Fruit fly (Drosophila melanogaster) whole organism, wandering third instar larva: ENCODE results near the gene Gyc89Db.

Experiments used
- Abd-B ChIP-seq: fragments of >200 bp; optimal IDR thresholded peaks from 2 replicates; lab custom pipeline; 2017; ENCODE audit warnings: missing biosample characterization, missing genetic modification characterization
- Hr78 ChIP-seq: fragments of >200 bp; optimal IDR thresholded peaks from 2 replicates; lab custom pipeline; 2017; ENCODE audit warnings: missing biosample characterization, missing genetic modification characterization
- Myc ChIP-seq: fragments of >200 bp; optimal IDR thresholded peaks from 2 replicates; lab custom pipeline; 2017
- br ChIP-seq: fragments of 200-800 bp; sonication (Bioruptor generic); optimal IDR thresholded peaks from 2 replicates; lab custom pipeline; 2016; ENCODE audit warnings: missing biosample characterization, missing genetic modification characterization
- h ChIP-seq: fragments of 200-800 bp; sonication (Bioruptor generic); optimal IDR thresholded peaks from 3 replicates; lab custom pipeline; 2016; ENCODE audit warnings: missing biosample characterization, mild to moderate bottlenecking, missing genetic modification characterization

- TF ChIP-seq br (GFP tag; lab: Kevin White, UChicago) (no peak), h (GFP tag; lab: Kevin White, UChicago) (peak; percentile 38), Myc (lab: Kevin White, UChicago) (no peak), Hr78 (GFP tag; lab: Kevin White, UChicago) (no peak), Abd-B (no peak)
Measured at dm6 chr3R:16446836-16447235, 30.1 kb upstream of the Gyc89Db start.
